Fruit fly (Drosophila melanogaster) whole organism, embryonic: ENCODE measurements around the gene D1.

Experiments
- Bdp1 ChIP-seq: fragments of 200-800 bp; sonication (Bioruptor generic); optimal IDR thresholded peaks from 3 replicates; lab custom pipeline; 2016; ENCODE audit warnings: missing biosample characterization, missing genetic modification characterization
- Bgb ChIP-seq: fragments of 200-800 bp; sonication (Bioruptor generic); IDR thresholded peaks from 2 replicates; pipeline ENCODE4 v1.3.6; 2022; ENCODE audit warnings: missing biosample characterization, missing genetic modification characterization; ENCODE audit not compliant: partially characterized antibody
- CG11085 ChIP-seq: fragments of 200-800 bp; sonication (Bioruptor generic); IDR thresholded peaks from 2 replicates; pipeline ENCODE4 v1.3.6; 2022; ENCODE audit warnings: missing biosample characterization, missing genetic modification characterization
- CG11456 ChIP-seq: fragments of 200-800 bp; sonication (Bioruptor generic); IDR thresholded peaks from 3 replicates; pipeline ENCODE4 v1.3.6; 2022; ENCODE audit warnings: missing biosample characterization, missing genetic modification characterization
- CG11504 ChIP-seq: fragments of 200-800 bp; sonication (Bioruptor generic); optimal IDR thresholded peaks from 3 replicates; lab custom pipeline; 2019; ENCODE audit warnings: missing biosample characterization, mild to moderate bottlenecking, missing genetic modification characterization, moderate library complexity
- CG12659 ChIP-seq: fragments of 200-800 bp; sonication (Bioruptor generic); optimal IDR thresholded peaks from 3 replicates; lab custom pipeline; 2017; ENCODE audit warnings: mild to moderate bottlenecking, missing biosample characterization, missing genetic modification reagents, missing genetic modification characterization
- CG12744 ChIP-seq: fragments of 200-800 bp; sonication (Bioruptor generic); optimal IDR thresholded peaks from 2 replicates; lab custom pipeline; 2016; ENCODE audit warnings: missing biosample characterization, missing genetic modification characterization
- CG13123 ChIP-seq: fragments of 200-800 bp; sonication (Bioruptor generic); optimal IDR thresholded peaks from 2 replicates; lab custom pipeline; 2016; ENCODE audit warnings: missing biosample characterization, missing genetic modification characterization
- CG15269 ChIP-seq: fragments of 200-800 bp; sonication (Bioruptor generic); optimal IDR thresholded peaks from 2 replicates; lab custom pipeline; 2018; ENCODE audit warnings: missing biosample characterization, mild to moderate bottlenecking, missing genetic modification characterization, moderate library complexity
- CG16813 ChIP-seq: fragments of 200-800 bp; sonication (Bioruptor generic); IDR thresholded peaks from 3 replicates; pipeline ENCODE4 v1.3.6; 2022; ENCODE audit warnings: missing biosample characterization, missing genetic modification characterization; ENCODE audit not compliant: partially characterized antibody
- CG17186 ChIP-seq: fragments of 200-800 bp; sonication (Bioruptor generic); optimal IDR thresholded peaks from 3 replicates; lab custom pipeline; 2017; ENCODE audit warnings: missing biosample characterization, missing genetic modification reagents, missing genetic modification characterization
- CG17328 ChIP-seq: fragments of 200-800 bp; sonication (Bioruptor generic); IDR thresholded peaks from 2 replicates; pipeline ENCODE4 v1.3.6; 2022; ENCODE audit warnings: missing biosample characterization, missing genetic modification characterization
- CG17802 ChIP-seq: fragments of 200-800 bp; sonication (Bioruptor generic); optimal IDR thresholded peaks from 2 replicates; lab custom pipeline; 2018; ENCODE audit warnings: missing biosample characterization, mild to moderate bottlenecking, missing genetic modification characterization, moderate library complexity
- CG17829 ChIP-seq: fragments of 200-800 bp; optimal IDR thresholded peaks from 2 replicates; lab custom pipeline; 2019; ENCODE audit warnings: missing biosample characterization, mild to moderate bottlenecking, missing genetic modification characterization, moderate library complexity
- CG18262 ChIP-seq: fragments of 200-800 bp; optimal IDR thresholded peaks from 3 replicates; lab custom pipeline; 2019; ENCODE audit warnings: missing biosample characterization, mild to moderate bottlenecking, missing genetic modification characterization, moderate library complexity
- CG18476 ChIP-seq: fragments of 200-800 bp; sonication (Bioruptor generic); optimal IDR thresholded peaks from 2 replicates; lab custom pipeline; 2016; ENCODE audit warnings: missing biosample characterization, mild to moderate bottlenecking, missing genetic modification characterization
- CG18619 ChIP-seq: fragments of 200-800 bp; sonication (Bioruptor generic); optimal IDR thresholded peaks from 3 replicates; lab custom pipeline; 2017; ENCODE audit warnings: missing biosample characterization, mild to moderate bottlenecking, missing genetic modification characterization
- CG2120 ChIP-seq: fragments of 200-800 bp; sonication (Bioruptor generic); optimal IDR thresholded peaks from 3 replicates; lab custom pipeline; 2016; ENCODE audit warnings: missing biosample characterization, missing genetic modification characterization
- CG2202 ChIP-seq: fragments of 200-800 bp; sonication (Bioruptor generic); optimal IDR thresholded peaks from 2 replicates; lab custom pipeline; 2018; ENCODE audit warnings: missing biosample characterization, mild to moderate bottlenecking, missing genetic modification characterization
- CG31224 ChIP-seq: fragments of 200-800 bp; sonication (Bioruptor generic); IDR thresholded peaks from 2 replicates; pipeline ENCODE4 v1.3.6; 2022; ENCODE audit warnings: missing biosample characterization, missing genetic modification characterization
- CG31441 ChIP-seq: fragments of 200-800 bp; sonication (Bioruptor generic); IDR thresholded peaks from 2 replicates; pipeline ENCODE4 v1.3.6; 2022; ENCODE audit warnings: missing biosample characterization, missing genetic modification characterization
- CG6854 ChIP-seq: fragments of 200-800 bp; sonication (Bioruptor generic); optimal IDR thresholded peaks from 3 replicates; lab custom pipeline; 2017; ENCODE audit warnings: missing biosample characterization, mild to moderate bottlenecking, missing genetic modification characterization
- CG7963 ChIP-seq: fragments of 200-800 bp; sonication (Bioruptor generic); IDR thresholded peaks from 3 replicates; pipeline ENCODE4 v1.3.6; 2022; ENCODE audit warnings: missing biosample characterization, missing genetic modification characterization; ENCODE audit not compliant: partially characterized antibody
- CG9609 ChIP-seq: fragments of 200-800 bp; sonication (Bioruptor generic); optimal IDR thresholded peaks from 3 replicates; lab custom pipeline; 2016; ENCODE audit warnings: missing biosample characterization, missing genetic modification characterization
- CG9876 ChIP-seq: fragments of 200-800 bp; sonication (Bioruptor generic); optimal IDR thresholded peaks from 2 replicates; lab custom pipeline; 2016; ENCODE audit warnings: missing biosample characterization, missing genetic modification characterization
- Chrac-16 ChIP-seq: fragments of 200-800 bp; sonication (Bioruptor generic); optimal IDR thresholded peaks from 3 replicates; lab custom pipeline; 2016; ENCODE audit warnings: missing biosample characterization, missing genetic modification characterization
- Dref ChIP-seq: fragments of 200-800 bp; sonication (Bioruptor generic); IDR thresholded peaks from 2 replicates; pipeline ENCODE4 v1.3.6; 2022; ENCODE audit warnings: missing biosample characterization, missing genetic modification characterization
- Fer1 ChIP-seq: fragments of 200-800 bp; sonication (Bioruptor generic); optimal IDR thresholded peaks from 2 replicates; lab custom pipeline; 2017; ENCODE audit warnings: missing biosample characterization, mild to moderate bottlenecking, missing genetic modification characterization
- Hr39 ChIP-seq: fragments of >200 bp; optimal IDR thresholded peaks from 2 replicates; lab custom pipeline; 2017
- Med ChIP-seq: fragments of 200-800 bp; sonication (Bioruptor generic); peaks from one replicate; lab custom pipeline; 2016; ENCODE audit warnings: missing biosample characterization, missing genetic modification characterization, mild to moderate bottlenecking, inconsistent platforms, moderate library complexity
- Oli ChIP-seq: fragments of 200-800 bp; sonication (Bioruptor generic); optimal IDR thresholded peaks from 2 replicates; lab custom pipeline; 2018; ENCODE audit warnings: missing biosample characterization, mild to moderate bottlenecking, missing genetic modification characterization, moderate library complexity
- Ssrp ChIP-seq: fragments of 200-800 bp; sonication (Bioruptor generic); optimal IDR thresholded peaks from 2 replicates; lab custom pipeline; 2018; ENCODE audit warnings: missing biosample characterization, mild to moderate bottlenecking, missing genetic modification characterization, moderate library complexity
- Taf1 ChIP-seq: fragments of 200-800 bp; sonication (Bioruptor generic); IDR thresholded peaks from 2 replicates; pipeline ENCODE4 v1.3.6; 2022; ENCODE audit warnings: missing biosample characterization, missing genetic modification characterization
- Tbp ChIP-seq: fragments of >200 bp; optimal IDR thresholded peaks from 2 replicates; lab custom pipeline; 2018; ENCODE audit warnings: missing biosample characterization, missing genetic modification characterization
- cas ChIP-seq: fragments of 200-800 bp; sonication (Bioruptor generic); IDR thresholded peaks from 2 replicates; pipeline ENCODE4 v1.3.6; 2022; ENCODE audit warnings: missing biosample characterization, missing genetic modification characterization
- cwo ChIP-seq: fragments of 200-800 bp; sonication (Bioruptor generic); optimal IDR thresholded peaks from 3 replicates; lab custom pipeline; 2017; ENCODE audit warnings: missing biosample characterization, missing genetic modification characterization, mild to moderate bottlenecking, moderate library complexity, missing genetic modification reagents
- disco-r ChIP-seq: fragments of 200-800 bp; sonication (Bioruptor generic); optimal IDR thresholded peaks from 2 replicates; lab custom pipeline; 2016; ENCODE audit warnings: missing biosample characterization, missing genetic modification characterization
- dm ChIP-seq: fragments of 200-800 bp; sonication (Bioruptor generic); optimal IDR thresholded peaks from 3 replicates; lab custom pipeline; 2016; ENCODE audit warnings: missing biosample characterization, missing genetic modification characterization
- esg ChIP-seq: fragments of 200-800 bp; sonication (Bioruptor generic); conservative IDR thresholded peaks from 2 replicates; pipeline ENCODE4 v1.3.6; 2022; ENCODE audit warnings: missing biosample characterization, missing genetic modification characterization
- exex ChIP-seq: fragments of 200-800 bp; sonication (Bioruptor generic); optimal IDR thresholded peaks from 4 replicates; lab custom pipeline; 2018; ENCODE audit warnings: missing biosample characterization, mild to moderate bottlenecking, missing genetic modification characterization, moderate library complexity
- gt ChIP-seq: fragments of 200-800 bp; sonication (Bioruptor generic); IDR thresholded peaks from 2 replicates; pipeline ENCODE4 v1.3.6; 2022; ENCODE audit warnings: missing biosample characterization, missing genetic modification characterization
- hth ChIP-seq: fragments of >200 bp; optimal IDR thresholded peaks from 2 replicates; lab custom pipeline; 2017; ENCODE audit warnings: inconsistent platforms
- lov ChIP-seq, 2 experiments: fragments of 200-800 bp in 1 of 2; fragments of >200 bp in 1 of 2; sonication (Bioruptor generic) in 1 of 2; IDR thresholded peaks in 1 of 2; optimal IDR thresholded peaks in 1 of 2; 2 replicates in 1 of 2; 3 replicates in 1 of 2; pipeline versions ENCODE4 v1.3.6 to Lab custom; 2017 to 2022; ENCODE audit warnings: missing biosample characterization in 1 of 2, missing genetic modification characterization in 1 of 2
- nmo ChIP-seq: fragments of 200-800 bp; sonication (Bioruptor generic); optimal IDR thresholded peaks from 2 replicates; lab custom pipeline; 2018; ENCODE audit warnings: missing biosample characterization, mild to moderate bottlenecking, missing genetic modification characterization, moderate library complexity
- org-1 ChIP-seq: fragments of 200-800 bp; sonication (Bioruptor generic); optimal IDR thresholded peaks from 2 replicates; lab custom pipeline; 2017; ENCODE audit warnings: missing biosample characterization, missing genetic modification characterization
- sens ChIP-seq: fragments of 200-800 bp; sonication (Bioruptor generic); peaks from one replicate; lab custom pipeline; 2016; ENCODE audit warnings: missing biosample characterization, missing genetic modification characterization
- shn ChIP-seq: fragments of 200-800 bp; sonication (Bioruptor generic); optimal IDR thresholded peaks from 3 replicates; lab custom pipeline; 2016; ENCODE audit warnings: missing biosample characterization, missing genetic modification characterization
- stwl ChIP-seq: fragments of 200-800 bp; sonication (Bioruptor generic); optimal IDR thresholded peaks from 3 replicates; lab custom pipeline; 2018; ENCODE audit warnings: missing biosample characterization, mild to moderate bottlenecking, missing genetic modification characterization, moderate library complexity
- sug ChIP-seq: fragments of 200-800 bp; optimal IDR thresholded peaks from 2 replicates; lab custom pipeline; 2019; ENCODE audit warnings: missing biosample characterization, mild to moderate bottlenecking, missing genetic modification characterization, moderate library complexity
- tna ChIP-seq: fragments of 200-800 bp; sonication (Bioruptor generic); IDR thresholded peaks from 2 replicates; pipeline ENCODE4 v1.3.6; 2022; ENCODE audit warnings: missing biosample characterization, missing genetic modification characterization; ENCODE audit not compliant: partially characterized antibody
- tx ChIP-seq: fragments of 200-800 bp; sonication (Bioruptor generic); optimal IDR thresholded peaks from 2 replicates; lab custom pipeline; 2016; ENCODE audit warnings: missing biosample characterization, missing genetic modification characterization
- z ChIP-seq: fragments of 200-800 bp; sonication (Bioruptor generic); IDR thresholded peaks from 3 replicates; pipeline ENCODE4 v1.3.6; 2022; ENCODE audit warnings: missing biosample characterization, missing genetic modification characterization

D1 gene

DNA sequence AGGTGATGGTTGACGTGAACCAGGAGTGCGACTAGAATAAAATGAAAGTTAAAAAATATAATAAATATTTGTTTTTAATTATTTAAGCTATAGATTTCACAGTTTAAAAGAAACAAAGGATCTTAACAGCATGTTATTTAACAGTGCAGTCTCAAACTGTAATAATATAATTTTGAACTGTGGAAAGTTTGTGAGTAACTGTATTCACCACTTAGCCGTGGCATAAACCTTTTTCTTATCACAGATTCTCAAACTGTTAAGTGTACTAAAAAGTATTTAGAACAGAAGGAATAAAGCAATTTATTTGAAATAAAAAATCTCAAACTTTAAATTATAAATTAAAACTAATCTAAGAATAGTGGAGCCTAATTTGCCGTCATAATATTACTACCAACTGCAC, 26.2 kb downstream of the D1 start (continued):
- TF ChIP-seq CG11504 (tag; lab: Kevin White, UChicago), result peak; percentile 81
- no peak for TF ChIP-seq Taf1
- no peak for TF ChIP-seq tx (GFP tag; lab: Kevin White, UChicago)
- TF ChIP-seq CG11456 (GFP tag; lab: Robert Waterston, UW), result no peak
- no peak for TF ChIP-seq shn (GFP tag; lab: Kevin White, UChicago)
- TF ChIP-seq Hr39 (lab: Kevin White, UChicago), result no peak
- peak; percentile 49 for TF ChIP-seq Med (GFP tag; lab: Kevin White, UChicago)
- no peak for TF ChIP-seq CG9876
- peak; percentile 29 for TF ChIP-seq Ssrp (tag; lab: Kevin White, UChicago)
- TF ChIP-seq CG2120 (GFP tag; lab: Kevin White, UChicago), result no peak
- peak; percentile 44; the same call in 2 of the 3 replicates for TF ChIP-seq CG16813 (GFP tag; lab: Robert Waterston, UW)
- no peak for TF ChIP-seq CG12744 (GFP tag; lab: Kevin White, UChicago)
- TF ChIP-seq dm, result no peak
- no peak for TF ChIP-seq CG31224
- no peak for TF ChIP-seq esg (GFP tag; lab: Robert Waterston, UW)
- no peak for TF ChIP-seq CG11085 (GFP tag; lab: Robert Waterston, UW)
- no peak for TF ChIP-seq CG2202 (tag; lab: Kevin White, UChicago)
- TF ChIP-seq exex (tag; lab: Kevin White, UChicago), result no peak
- peak; percentile 97 for TF ChIP-seq Tbp
- TF ChIP-seq sens, result peak; percentile 62
- TF ChIP-seq stwl (tag; lab: Kevin White, UChicago), result peak; percentile 78
- no peak for TF ChIP-seq gt (GFP tag; lab: Robert Waterston, UW)
- no peak for TF ChIP-seq CG17186
- no peak for TF ChIP-seq CG18619 (GFP tag; lab: Kevin White, UChicago)
- peak; percentile 77 for TF ChIP-seq CG6854 (GFP tag; lab: Kevin White, UChicago)
- TF ChIP-seq CG17328 (GFP tag; lab: Robert Waterston, UW), result no peak
- no peak for TF ChIP-seq Chrac-16 (GFP tag; lab: Kevin White, UChicago)
- TF ChIP-seq tna (GFP tag; lab: Robert Waterston, UW), result no peak
- peak; percentile 48; the same call in 1 of the 2 replicates for TF ChIP-seq Bgb (GFP tag; lab: Robert Waterston, UW)
- TF ChIP-seq org-1 (GFP tag; lab: Kevin White, UChicago), result no peak
- no peak for TF ChIP-seq CG17802 (tag; lab: Kevin White, UChicago)
- no peak for TF ChIP-seq Oli (tag; lab: Kevin White, UChicago)
- TF ChIP-seq CG31441, result 0 out of 2 replicates have a peak, but pooled peaks have one; percentile 14
- peak; percentile 16 for TF ChIP-seq CG17829 (tag; lab: Kevin White, UChicago)
- no peak for TF ChIP-seq CG18262 (tag; lab: Kevin White, UChicago)
- TF ChIP-seq lov (optimal IDR thresholded peaks at IDR 0.05; lab: Kevin White, UChicago), result no peak
- TF ChIP-seq lov (GFP tag; IDR thresholded peaks at IDR 0.05; lab: Robert Waterston, UW), result no peak
- no peak for TF ChIP-seq Dref (GFP tag; lab: Robert Waterston, UW)
- no peak for TF ChIP-seq z (GFP tag; lab: Robert Waterston, UW)
- no peak for TF ChIP-seq CG9609 (GFP tag; lab: Kevin White, UChicago)
- no peak for TF ChIP-seq Bdp1 (GFP tag; lab: Kevin White, UChicago)
- no peak for TF ChIP-seq Fer1
- no peak for TF ChIP-seq CG7963 (GFP tag; lab: Robert Waterston, UW)
- no peak for TF ChIP-seq sug (tag; lab: Kevin White, UChicago)
- no peak for TF ChIP-seq cwo (GFP tag; lab: Kevin White, UChicago)
- peak; percentile 5 for TF ChIP-seq nmo (GFP tag; lab: Kevin White, UChicago)
- TF ChIP-seq CG18476 (GFP tag; lab: Kevin White, UChicago), result no peak
- TF ChIP-seq hth (lab: Kevin White, UChicago), result no peak
- no peak for TF ChIP-seq CG15269
- 0 out of 2 replicates have a peak, but pooled peaks have one; percentile 15 for TF ChIP-seq cas (GFP tag; lab: Robert Waterston, UW)
- no peak for TF ChIP-seq CG12659 (GFP tag; lab: Kevin White, UChicago)
- TF ChIP-seq CG13123 (GFP tag; lab: Kevin White, UChicago), result no peak
- no peak for TF ChIP-seq disco-r (GFP tag; lab: Kevin White, UChicago)
